Worm (Caenorhabditis elegans): Measurements from ENCODE around the gene M163.9.
A peak's percentile ranks its signal among the peaks of the same experiment; 100 is the strongest.

Gene M163.9

ce11 chrX:14505578-14506353 lies 36.4 kb downstream of the M163.9 start (continued):
- TF ChIP-seq xnd-1 (tag; optimal IDR thresholded peaks at IDR 0.05): no peak
- no peak for TF ChIP-seq D2030.7 (GFP tag; IDR thresholded peaks at IDR 0.05)
- TF ChIP-seq akir-1 (GFP tag; optimal IDR thresholded peaks at IDR 0.05): no peak
- TF ChIP-seq F49E8.2 (tag; optimal IDR thresholded peaks at IDR 0.05; ENCODE audit: insufficient read depth): no peak
- no peak for TF ChIP-seq hlh-12 (tag; optimal IDR thresholded peaks at IDR 0.05)
- peak; percentile 20; the same call in 1 of the 2 replicates for TF ChIP-seq hmg-1.2 (GFP tag; IDR thresholded peaks at IDR 0.05)
- TF ChIP-seq let-526 (GFP tag; IDR thresholded peaks at IDR 0.05): peak; percentile 23; the same call in 1 of the 2 replicates
- TF ChIP-seq athp-1 (tag; optimal IDR thresholded peaks at IDR 0.05): no peak
- TF ChIP-seq dox-1 (GFP tag; IDR thresholded peaks at IDR 0.05): peak; percentile 69
- TF ChIP-seq Y53F4B.3 (GFP tag; IDR thresholded peaks at IDR 0.05): no peak
- 0 out of 2 replicates have a peak, but pooled peaks have one; percentile 21 for TF ChIP-seq mcd-1 (GFP tag; IDR thresholded peaks at IDR 0.05)
- no peak for TF ChIP-seq ztf-25 (GFP tag; IDR thresholded peaks at IDR 0.05)
- no peak for TF ChIP-seq madf-3 (GFP tag; IDR thresholded peaks at IDR 0.05)
- peak; percentile 92 for TF ChIP-seq nhr-80 (tag; optimal IDR thresholded peaks at IDR 0.05)
- TF ChIP-seq ceh-79 (tag; optimal IDR thresholded peaks at IDR 0.05): no peak
- no peak; the same call in 1 of the 2 replicates for TF ChIP-seq B0336.3 (GFP tag; IDR thresholded peaks at IDR 0.05)
- TF ChIP-seq gei-17 (GFP tag; optimal IDR thresholded peaks at IDR 0.05): peak; percentile 22
- no peak for TF ChIP-seq lsy-27 (tag; optimal IDR thresholded peaks at IDR 0.05; ENCODE audit: borderline replicate concordance, insufficient read depth)
- TF ChIP-seq ceh-58 (GFP tag; IDR thresholded peaks at IDR 0.05): no peak
- no peak for TF ChIP-seq F37B4.10 (GFP tag; IDR thresholded peaks at IDR 0.05)
- no peak for TF ChIP-seq ccch-3 (GFP tag; optimal IDR thresholded peaks at IDR 0.05)
- 0 out of 2 replicates have a peak, but pooled peaks have one; percentile 32 for TF ChIP-seq madf-6 (GFP tag; IDR thresholded peaks at IDR 0.05)
- no peak for TF ChIP-seq K12H6.12 (tag; optimal IDR thresholded peaks at IDR 0.05)
- no peak for TF ChIP-seq T07F8.4 (tag; optimal IDR thresholded peaks at IDR 0.05)
- no peak for TF ChIP-seq hlh-26 (GFP tag; conservative IDR thresholded peaks at IDR 0.05)
- TF ChIP-seq egl-44 (GFP tag; IDR thresholded peaks at IDR 0.05): no peak
- peak; percentile 36 for TF ChIP-seq ets-4 (GFP tag; optimal IDR thresholded peaks at IDR 0.05)
- no peak for TF ChIP-seq dpl-1 (GFP tag; optimal IDR thresholded peaks at IDR 0.05)
- no peak for TF ChIP-seq snpc-1.1 (tag; optimal IDR thresholded peaks at IDR 0.05; ENCODE audit: insufficient read depth)
- no peak for TF ChIP-seq nfya-1 (tag; optimal IDR thresholded peaks at IDR 0.05; ENCODE audit: borderline replicate concordance, insufficient read depth)
- TF ChIP-seq unc-130 (GFP tag; optimal IDR thresholded peaks at IDR 0.05): no peak
- no peak for TF ChIP-seq efl-1 (GFP tag; optimal IDR thresholded peaks at IDR 0.05)
- no peak for TF ChIP-seq die-1 (tag; optimal IDR thresholded peaks at IDR 0.05)
- TF ChIP-seq pha-4 (tag; optimal IDR thresholded peaks at IDR 0.05): no peak
- no peak for TF ChIP-seq ztf-18 (tag; optimal IDR thresholded peaks at IDR 0.05)
- TF ChIP-seq lin-35 (GFP tag; optimal IDR thresholded peaks at IDR 0.05): no peak
- no peak for TF ChIP-seq nfya-2 (GFP tag; IDR thresholded peaks at IDR 0.05)
- TF ChIP-seq lag-1 (GFP tag; IDR thresholded peaks at IDR 0.05): no peak
- TF ChIP-seq F39B2.1 (GFP tag; IDR thresholded peaks at IDR 0.05): no peak
- TF ChIP-seq nfyb-1 (GFP tag; IDR thresholded peaks at IDR 0.05): no peak
- no peak for TF ChIP-seq ceh-100 (GFP tag; IDR thresholded peaks at IDR 0.05)
- no peak for TF ChIP-seq zim-3 (tag; optimal IDR thresholded peaks at IDR 0.05)
- no peak for TF ChIP-seq dpff-1 (tag; optimal IDR thresholded peaks at IDR 0.05)
- TF ChIP-seq snpc-4 (GFP tag; optimal IDR thresholded peaks at IDR 0.05): no peak
- peak in 1 of 4 experiments; percentile 45 for TF ChIP-seq snpc-4 (tag; optimal IDR thresholded peaks at IDR 0.05)
- TF ChIP-seq ztf-3 (GFP tag; optimal IDR thresholded peaks at IDR 0.05): no peak
- no peak for TF ChIP-seq ceh-91 (GFP tag; IDR thresholded peaks at IDR 0.05)
- TF ChIP-seq rcor-1 (GFP tag; IDR thresholded peaks at IDR 0.05): no peak

Data from whole organism, young adult.